Worm (Caenorhabditis elegans): ENCODE results near the gene Y53G8B.2.

DNA sequence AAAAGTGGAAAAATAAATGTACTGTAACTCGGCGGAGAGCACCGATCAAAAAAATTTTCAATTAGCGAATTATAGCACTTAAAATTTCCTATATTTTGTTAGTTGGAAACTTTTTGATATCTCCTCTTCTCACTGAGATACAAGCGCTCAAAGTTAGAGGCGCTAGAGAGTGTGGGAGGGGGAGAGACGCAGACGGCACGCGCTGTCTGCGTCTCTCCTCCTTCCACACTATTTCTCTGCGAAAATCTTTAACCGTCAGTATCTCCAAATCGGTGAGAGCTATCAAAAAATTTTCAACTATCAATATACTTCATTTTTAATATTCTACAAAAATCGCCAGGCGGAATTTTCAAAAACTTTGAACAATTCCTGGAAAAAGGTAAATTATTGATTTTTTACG is 37.0 kb downstream of the Y53G8B.2 start:
- no peak for TF ChIP-seq B0310.2 (tag; optimal IDR thresholded peaks at IDR 0.05)
- TF ChIP-seq ceh-36 (tag; optimal IDR thresholded peaks at IDR 0.05) = no peak
- no peak for TF ChIP-seq ama-1 (optimal IDR thresholded peaks at IDR 0.05)
- TF ChIP-seq flt-1 (GFP tag; IDR thresholded peaks at IDR 0.05) = no peak
- TF ChIP-seq scrt-1 (GFP tag; IDR thresholded peaks at IDR 0.05) = no peak
- no peak for TF ChIP-seq hmg-4 (GFP tag; optimal IDR thresholded peaks at IDR 0.05)
- TF ChIP-seq F13C5.2 (tag; optimal IDR thresholded peaks at IDR 0.05) = no peak
- TF ChIP-seq pes-1 (GFP tag; IDR thresholded peaks at IDR 0.05) = no peak
- TF ChIP-seq hnd-1 (tag; optimal IDR thresholded peaks at IDR 0.05) = no peak
- TF ChIP-seq tbx-37 (GFP tag; conservative IDR thresholded peaks at IDR 0.05) = no peak

Measured in whole organism, early embryonic.